Worm (Caenorhabditis elegans) whole organism, L2 larva: ENCODE data around the gene nhr-141.

Source experiments
- ceh-16 ChIP-seq: fragments of 150-350 bp; optimal IDR thresholded peaks from 2 replicates; lab custom pipeline; 2014; ENCODE audit warnings: missing biosample characterization, missing genetic modification characterization
- elt-1 ChIP-seq: fragments of 150-350 bp; optimal IDR thresholded peaks from 2 replicates; lab custom pipeline; 2014; ENCODE audit warnings: missing biosample characterization, missing genetic modification characterization
- elt-3 ChIP-seq: sonication (generic microtip); optimal IDR thresholded peaks from 2 replicates; lab custom pipeline; 2017; ENCODE audit warnings: missing biosample characterization, missing genetic modification characterization
- fos-1 ChIP-seq: fragments of 150-350 bp; optimal IDR thresholded peaks from 2 replicates; lab custom pipeline; 2014; ENCODE audit warnings: missing biosample characterization, missing genetic modification characterization
- mab-5 ChIP-seq: fragments of 150-350 bp; optimal IDR thresholded peaks from 2 replicates; lab custom pipeline; 2014; ENCODE audit warnings: missing biosample characterization, missing genetic modification characterization
- nhr-21 ChIP-seq: fragments of 150-350 bp; optimal IDR thresholded peaks from 2 replicates; lab custom pipeline; 2014; ENCODE audit warnings: missing biosample characterization, missing genetic modification characterization
- peb-1 ChIP-seq: fragments of 150-350 bp; optimal IDR thresholded peaks from 2 replicates; lab custom pipeline; 2014; ENCODE audit warnings: missing biosample characterization, missing genetic modification characterization
- sem-4 ChIP-seq: fragments of 150-350 bp; optimal IDR thresholded peaks from 2 replicates; lab custom pipeline; 2014; ENCODE audit warnings: missing biosample characterization, missing genetic modification reagents, missing genetic modification characterization
- skn-1 ChIP-seq: sonication (generic microtip); optimal IDR thresholded peaks from 2 replicates; lab custom pipeline; 2017; ENCODE audit warnings: missing biosample characterization, missing genetic modification characterization
- unc-62 ChIP-seq: fragments of 150-350 bp; optimal IDR thresholded peaks from 2 replicates; lab custom pipeline; 2014; ENCODE audit warnings: missing biosample characterization, missing genetic modification reagents, missing genetic modification characterization

- TF ChIP-seq sem-4 (tag; lab: Kevin White, UChicago) (no peak), peb-1 (tag; lab: Kevin White, UChicago) (no peak), skn-1 (tag; lab: Kevin White, UChicago) (no peak), elt-1 (no peak), ceh-16 (tag; lab: Kevin White, UChicago) (no peak), mab-5 (no peak), unc-62 (no peak), nhr-21 (no peak), elt-3 (tag; lab: Kevin White, UChicago) (no peak), fos-1 (tag; lab: Kevin White, UChicago) (no peak)
These were observed 50.7 kb downstream of the nhr-141 start, which contains the start of gene srbc-11 for ce11 chrV:7495189-7495588.
